Fruit fly (Drosophila melanogaster) whole organism, embryonic: ENCODE data around the gene CG32295.

Source experiments
- ATbp ChIP-seq: fragments of 200-800 bp; sonication (Bioruptor generic); optimal IDR thresholded peaks from 2 replicates; lab custom pipeline; 2017; ENCODE audit warnings: missing biosample characterization, mild to moderate bottlenecking, missing genetic modification characterization, missing genetic modification reagents
- Aef1 ChIP-seq: fragments of 200-800 bp; sonication (Bioruptor generic); IDR thresholded peaks from 3 replicates; pipeline ENCODE4 v1.3.6; 2022; ENCODE audit warnings: missing biosample characterization, missing genetic modification characterization
- Awh ChIP-seq: fragments of 200-800 bp; sonication (Bioruptor generic); IDR thresholded peaks from 2 replicates; pipeline ENCODE4, ENCODE4 v1.3.6; 2022; ENCODE audit warnings: missing biosample characterization, missing genetic modification characterization
- Blimp-1 ChIP-seq: fragments of 200-800 bp; sonication (Bioruptor generic); optimal IDR thresholded peaks from 3 replicates; lab custom pipeline; 2018; ENCODE audit warnings: missing biosample characterization, missing genetic modification characterization, mild to moderate bottlenecking, moderate library complexity, missing genetic modification reagents
- CG10267 ChIP-seq: fragments of 200-800 bp; sonication (Bioruptor generic); optimal IDR thresholded peaks from 2 replicates; lab custom pipeline; 2018; ENCODE audit warnings: missing biosample characterization, mild to moderate bottlenecking, missing genetic modification characterization, moderate library complexity
- CG10979 ChIP-seq: fragments of 200-800 bp; sonication (Bioruptor generic); optimal IDR thresholded peaks from 2 replicates; lab custom pipeline; 2018; ENCODE audit warnings: missing biosample characterization, mild to moderate bottlenecking, missing genetic modification characterization, moderate library complexity
- CG11696 ChIP-seq: fragments of 200-800 bp; sonication (Bioruptor generic); IDR thresholded peaks from 2 replicates; pipeline ENCODE4 v1.3.6; 2022; ENCODE audit warnings: missing biosample characterization, missing genetic modification characterization
- CG13775 ChIP-seq: fragments of 200-800 bp; sonication (Bioruptor generic); optimal IDR thresholded peaks from 3 replicates; lab custom pipeline; 2017; ENCODE audit warnings: missing biosample characterization, mild to moderate bottlenecking, missing genetic modification characterization
- CG14441 ChIP-seq: fragments of 200-800 bp; sonication (Bioruptor generic); IDR thresholded peaks from 2 replicates; pipeline ENCODE4 v1.3.6; 2022; ENCODE audit warnings: missing biosample characterization, missing genetic modification characterization
- CG15479 ChIP-seq: fragments of 200-800 bp; sonication (Bioruptor generic); optimal IDR thresholded peaks from 3 replicates; lab custom pipeline; 2019; ENCODE audit warnings: missing biosample characterization, mild to moderate bottlenecking, missing genetic modification characterization, moderate library complexity
- CG17568 ChIP-seq: fragments of 200-800 bp; sonication (Bioruptor generic); optimal IDR thresholded peaks from 2 replicates; lab custom pipeline; 2018; ENCODE audit warnings: missing biosample characterization, mild to moderate bottlenecking, missing genetic modification characterization, moderate library complexity
- CG2129 ChIP-seq: fragments of 200-800 bp; sonication (Bioruptor generic); IDR thresholded peaks from 2 replicates; pipeline ENCODE4 v1.3.6; 2022; ENCODE audit warnings: missing biosample characterization, missing genetic modification characterization; ENCODE audit not compliant: partially characterized antibody
- CG30431 ChIP-seq: fragments of 200-800 bp; sonication (Bioruptor generic); optimal IDR thresholded peaks from 2 replicates; lab custom pipeline; 2017; ENCODE audit warnings: missing biosample characterization, missing genetic modification characterization
- CG4617 ChIP-seq: fragments of 200-800 bp; sonication (Bioruptor generic); optimal IDR thresholded peaks from 3 replicates; lab custom pipeline; 2016; ENCODE audit warnings: missing biosample characterization, missing genetic modification characterization, borderline replicate concordance
- CG9215 ChIP-seq: fragments of 200-800 bp; sonication (Bioruptor generic); IDR thresholded peaks from 2 replicates; pipeline ENCODE4 v1.3.6; 2022; ENCODE audit warnings: missing biosample characterization, missing genetic modification characterization
- CrebB ChIP-seq: fragments of 200-800 bp; sonication (Bioruptor generic); optimal IDR thresholded peaks from 3 replicates; lab custom pipeline; 2018; ENCODE audit warnings: missing biosample characterization, mild to moderate bottlenecking, missing genetic modification characterization
- Dbx ChIP-seq: fragments of 200-800 bp; sonication (Bioruptor generic); IDR thresholded peaks from 3 replicates; pipeline ENCODE4 v1.3.6; 2022; ENCODE audit warnings: missing biosample characterization, missing genetic modification characterization
- Drgx ChIP-seq: fragments of 200-800 bp; sonication (Bioruptor generic); IDR thresholded peaks from 2 replicates; pipeline ENCODE4 v1.3.6; 2022; ENCODE audit warnings: missing biosample characterization, missing genetic modification characterization
- ERR ChIP-seq: fragments of 200-800 bp; sonication (Bioruptor generic); optimal IDR thresholded peaks from 2 replicates; lab custom pipeline; 2016; ENCODE audit warnings: missing biosample characterization, missing genetic modification characterization
- HLH3B ChIP-seq: fragments of 200-800 bp; sonication (Bioruptor generic); IDR thresholded peaks from 2 replicates; pipeline ENCODE4 v1.3.6; 2022; ENCODE audit warnings: missing biosample characterization, missing genetic modification characterization
- HLH4C ChIP-seq: fragments of 200-800 bp; sonication (Bioruptor generic); IDR thresholded peaks from 3 replicates; pipeline ENCODE4 v1.3.6; 2022; ENCODE audit warnings: missing biosample characterization, missing genetic modification characterization; ENCODE audit not compliant: partially characterized antibody
- Hr78 ChIP-seq, 2 experiments: fragments of 200-800 bp in 1 of 2; fragments of >200 bp in 1 of 2; sonication (Bioruptor generic) in 1 of 2; optimal IDR thresholded peaks; 2 replicates each; lab custom pipeline; 2017 to 2019; ENCODE audit warnings: missing biosample characterization in 2 of 2, missing genetic modification characterization in 2 of 2, mild to moderate bottlenecking in 1 of 2, moderate library complexity in 1 of 2
- Med ChIP-seq: fragments of 200-800 bp; sonication (Bioruptor generic); peaks from one replicate; lab custom pipeline; 2016; ENCODE audit warnings: missing biosample characterization, missing genetic modification characterization, mild to moderate bottlenecking, inconsistent platforms, moderate library complexity
- Oli ChIP-seq: fragments of 200-800 bp; sonication (Bioruptor generic); optimal IDR thresholded peaks from 2 replicates; lab custom pipeline; 2018; ENCODE audit warnings: missing biosample characterization, mild to moderate bottlenecking, missing genetic modification characterization, moderate library complexity
- Optix ChIP-seq: fragments of 200-800 bp; sonication (Bioruptor generic); IDR thresholded peaks from 3 replicates; pipeline ENCODE4 v1.3.6; 2022; ENCODE audit warnings: missing biosample characterization, missing genetic modification characterization
- Sin3A ChIP-seq: fragments of >200 bp; optimal IDR thresholded peaks from 2 replicates; lab custom pipeline; 2018
- Sox100B ChIP-seq: fragments of 200-800 bp; sonication (Bioruptor generic); optimal IDR thresholded peaks from 3 replicates; lab custom pipeline; 2018; ENCODE audit warnings: missing biosample characterization, mild to moderate bottlenecking, missing genetic modification characterization
- Spps ChIP-seq: fragments of 200-800 bp; sonication (Bioruptor generic); optimal IDR thresholded peaks from 2 replicates; lab custom pipeline; 2018; ENCODE audit warnings: missing biosample characterization, mild to moderate bottlenecking, missing genetic modification characterization
- Trl ChIP-seq, 3 experiments: fragments of >200 bp in 2 of 3; fragments of 200-800 bp in 1 of 3; sonication (Bioruptor generic) in 1 of 3; optimal IDR thresholded peaks; 2 replicates in 1 of 3; 3 replicates in 2 of 3; lab custom pipeline; 2016 to 2017; ENCODE audit warnings: missing biosample characterization in 1 of 3, missing genetic modification characterization in 1 of 3
- bab2 ChIP-seq: fragments of 200-800 bp; sonication (Bioruptor generic); optimal IDR thresholded peaks from 2 replicates; lab custom pipeline; 2016; ENCODE audit warnings: missing biosample characterization, missing genetic modification characterization
- bsh ChIP-seq, 2 experiments: fragments of 200-800 bp; sonication (Bioruptor generic); optimal IDR thresholded peaks; 2 replicates each; lab custom pipeline; 2017 to 2018; ENCODE audit warnings: mild to moderate bottlenecking in 2 of 2, missing biosample characterization in 2 of 2, missing genetic modification characterization in 2 of 2, moderate library complexity in 1 of 2
- chif ChIP-seq, 2 experiments: fragments of 200-800 bp; sonication (Bioruptor generic); optimal IDR thresholded peaks; 3 replicates each; lab custom pipeline; 2016; ENCODE audit warnings: missing biosample characterization in 2 of 2, missing genetic modification characterization in 2 of 2
- chn ChIP-seq: fragments of 200-800 bp; sonication (Bioruptor generic); optimal IDR thresholded peaks from 2 replicates; lab custom pipeline; 2016; ENCODE audit warnings: missing biosample characterization, missing genetic modification characterization
- ci ChIP-seq: fragments of 200-800 bp; sonication (Bioruptor generic); IDR thresholded peaks from 3 replicates; pipeline ENCODE4 v1.3.6; 2022; ENCODE audit warnings: missing biosample characterization, missing genetic modification characterization
- dimm ChIP-seq: fragments of 200-800 bp; sonication (Bioruptor generic); IDR thresholded peaks from 2 replicates; pipeline ENCODE4 v1.3.6; 2022; ENCODE audit warnings: missing biosample characterization, missing genetic modification characterization
- exex ChIP-seq: fragments of 200-800 bp; sonication (Bioruptor generic); optimal IDR thresholded peaks from 4 replicates; lab custom pipeline; 2018; ENCODE audit warnings: missing biosample characterization, mild to moderate bottlenecking, missing genetic modification characterization, moderate library complexity
- eyg ChIP-seq: fragments of 200-800 bp; sonication (Bioruptor generic); optimal IDR thresholded peaks from 3 replicates; lab custom pipeline; 2016; ENCODE audit warnings: missing biosample characterization, missing genetic modification characterization
- fru ChIP-seq: fragments of >200 bp; optimal IDR thresholded peaks from 2 replicates; lab custom pipeline; 2017
- her ChIP-seq: fragments of 200-800 bp; sonication (Bioruptor generic); optimal IDR thresholded peaks from 2 replicates; lab custom pipeline; 2016; ENCODE audit warnings: missing biosample characterization, missing genetic modification characterization
- jumu ChIP-seq: fragments of 200-800 bp; sonication (Bioruptor generic); optimal IDR thresholded peaks from 3 replicates; lab custom pipeline; 2016; ENCODE audit warnings: missing biosample characterization, missing genetic modification characterization
- mld ChIP-seq: fragments of 200-800 bp; sonication (Bioruptor generic); IDR thresholded peaks from 3 replicates; pipeline ENCODE4 v1.3.6; 2022; ENCODE audit warnings: missing biosample characterization, missing genetic modification characterization; ENCODE audit not compliant: partially characterized antibody
- org-1 ChIP-seq: fragments of 200-800 bp; sonication (Bioruptor generic); optimal IDR thresholded peaks from 2 replicates; lab custom pipeline; 2017; ENCODE audit warnings: missing biosample characterization, missing genetic modification characterization
- otp ChIP-seq: fragments of 200-800 bp; sonication (Bioruptor generic); IDR thresholded peaks from 3 replicates; pipeline ENCODE4, ENCODE4 v1.3.6; 2022; ENCODE audit warnings: missing biosample characterization, missing genetic modification characterization
- phol ChIP-seq: fragments of 200-800 bp; sonication (Bioruptor generic); optimal IDR thresholded peaks from 3 replicates; lab custom pipeline; 2018; ENCODE audit warnings: missing biosample characterization, mild to moderate bottlenecking, missing genetic modification characterization, moderate library complexity
- seq ChIP-seq: fragments of 200-800 bp; sonication (Bioruptor generic); IDR thresholded peaks from 2 replicates; pipeline ENCODE4 v1.3.6; 2022; ENCODE audit warnings: missing biosample characterization, missing genetic modification characterization
- tin ChIP-seq: fragments of 200-800 bp; sonication (Bioruptor generic); optimal IDR thresholded peaks from 3 replicates; lab custom pipeline; 2016; ENCODE audit warnings: missing biosample characterization, missing genetic modification characterization
- tx ChIP-seq: fragments of 200-800 bp; sonication (Bioruptor generic); optimal IDR thresholded peaks from 2 replicates; lab custom pipeline; 2016; ENCODE audit warnings: missing biosample characterization, missing genetic modification characterization
- z ChIP-seq: fragments of 200-800 bp; sonication (Bioruptor generic); IDR thresholded peaks from 3 replicates; pipeline ENCODE4 v1.3.6; 2022; ENCODE audit warnings: missing biosample characterization, missing genetic modification characterization

CG32295 gene

DNA sequence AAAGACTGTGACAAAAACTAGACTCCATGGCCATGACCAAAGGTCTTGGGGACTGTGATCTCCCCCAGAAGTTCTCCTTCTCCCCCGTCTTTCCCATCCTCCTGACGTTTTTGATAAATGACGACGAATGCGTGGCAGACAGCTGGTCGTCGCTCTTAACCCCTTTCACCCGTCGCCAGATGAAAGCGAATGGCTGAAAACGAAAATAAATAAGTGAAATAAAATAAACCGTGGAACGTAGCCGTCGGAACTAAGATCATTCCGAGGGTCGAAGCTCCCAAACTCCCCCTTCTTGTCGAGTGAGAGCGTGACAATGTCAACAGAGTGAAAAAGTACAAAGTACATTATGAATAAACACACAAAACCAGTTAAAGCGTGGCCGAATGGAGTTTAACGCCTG lies 19.1 kb upstream of the CG32295 start:
- TF ChIP-seq CrebB (no peak), ci (GFP tag; lab: Robert Waterston, UW) (peak; percentile 30; the same call in 1 of the 3 replicates), Oli (no peak), Blimp-1 (peak; percentile 90), jumu (no peak), Awh (0 out of 2 replicates have a peak, but pooled peaks have one; percentile 17), CG10267 (tag; lab: Kevin White, UChicago) (no peak), CG11696 (GFP tag; lab: Robert Waterston, UW) (no peak), HLH4C (GFP tag; lab: Robert Waterston, UW) (no peak), Optix (GFP tag; lab: Robert Waterston, UW) (no peak), ATbp (GFP tag; lab: Kevin White, UChicago) (peak; percentile 9), eyg (GFP tag; lab: Kevin White, UChicago) (no peak), Hr78 (GFP tag; optimal IDR thresholded peaks at IDR 0.05; lab: Kevin White, UChicago) (peak in 1 of 2 experiments; percentile 50)

DNA sequence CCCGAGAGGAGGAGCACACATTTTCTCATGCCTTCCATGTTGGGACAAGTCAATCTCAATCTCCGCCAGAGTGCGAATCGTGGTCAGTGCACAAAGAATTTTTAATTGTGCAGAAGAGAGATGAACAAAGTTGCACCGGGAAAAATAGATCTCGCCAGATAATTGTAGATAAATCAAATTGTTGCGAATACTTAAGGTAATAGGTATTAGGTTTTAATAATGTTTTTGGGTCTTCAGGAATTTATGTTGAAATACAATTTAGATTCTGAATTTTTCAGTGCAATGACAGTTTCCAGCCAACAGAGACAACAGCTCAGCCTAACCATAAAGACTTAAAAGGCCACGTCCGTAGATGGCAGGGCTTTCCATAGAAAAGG lies 18.3 kb upstream of the CG32295 start:
- TF ChIP-seq chif (GFP tag; optimal IDR thresholded peaks at IDR 0.05; lab: Kevin White, UChicago), result no peak
- 0 out of 2 replicates have a peak, but pooled peaks have one; percentile 6 for TF ChIP-seq Drgx
- no peak for TF ChIP-seq Dbx (GFP tag; lab: Robert Waterston, UW)

DNA sequence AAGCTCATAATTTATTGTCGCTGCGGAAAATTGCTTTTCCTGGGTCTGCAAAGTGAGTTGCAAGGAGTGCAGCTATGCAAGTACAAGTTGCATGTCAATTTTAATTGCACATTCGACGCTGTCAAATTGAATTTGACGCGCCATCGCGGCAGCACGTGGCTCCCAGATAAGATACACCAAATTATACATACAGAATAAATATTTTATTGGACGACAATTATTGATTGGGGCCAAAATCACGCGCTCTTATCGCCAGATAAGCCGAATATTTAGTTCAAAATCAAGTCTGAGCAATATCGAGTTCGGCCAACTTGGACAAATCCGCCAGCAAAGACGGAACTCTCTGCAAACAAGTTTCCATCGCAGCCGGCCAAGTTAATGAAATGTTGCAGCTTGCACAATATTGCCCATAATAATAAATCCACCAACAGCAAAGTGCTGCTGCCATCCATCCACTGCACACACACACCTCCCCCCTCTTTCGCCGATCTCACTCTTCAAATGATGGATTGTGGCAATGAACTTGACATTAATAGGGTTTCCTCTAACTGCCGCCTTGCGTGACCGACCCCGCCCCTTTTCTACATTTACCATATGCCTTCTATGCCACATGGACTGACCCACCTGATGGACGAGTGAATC lies 17.8 kb upstream of the CG32295 start:
- TF ChIP-seq CG17568, result no peak
- TF ChIP-seq exex (tag; lab: Kevin White, UChicago), result peak; percentile 77
- no peak for TF ChIP-seq CG15479 (GFP tag; lab: Kevin White, UChicago)
- TF ChIP-seq her, result no peak
- no peak for TF ChIP-seq CG4617 (GFP tag; lab: Kevin White, UChicago)
- no peak for TF ChIP-seq CG2129 (GFP tag; lab: Robert Waterston, UW)
- TF ChIP-seq dimm (GFP tag; lab: Robert Waterston, UW), result no peak
- no peak for TF ChIP-seq fru (lab: Kevin White, UChicago)
- TF ChIP-seq CG9215, result no peak
- TF ChIP-seq CG30431, result no peak
- TF ChIP-seq ERR (GFP tag; lab: Kevin White, UChicago), result no peak
- no peak for TF ChIP-seq chn
- TF ChIP-seq HLH3B (GFP tag; lab: Robert Waterston, UW), result no peak
- no peak for TF ChIP-seq tx (GFP tag; lab: Kevin White, UChicago)
- no peak for TF ChIP-seq tin (GFP tag; lab: Kevin White, UChicago)
- no peak for TF ChIP-seq CG14441 (GFP tag; lab: Robert Waterston, UW)
- no peak for TF ChIP-seq CG10979 (tag; lab: Kevin White, UChicago)
- no peak for TF ChIP-seq bsh (GFP tag; optimal IDR thresholded peaks at IDR 0.05; lab: Kevin White, UChicago)
- TF ChIP-seq CG13775 (GFP tag; lab: Kevin White, UChicago), result no peak
- no peak for TF ChIP-seq org-1 (GFP tag; lab: Kevin White, UChicago)
- TF ChIP-seq seq (GFP tag; lab: Robert Waterston, UW), result no peak
- TF ChIP-seq bab2, result no peak
- no peak for TF ChIP-seq mld (GFP tag; lab: Robert Waterston, UW)
- TF ChIP-seq z (GFP tag; lab: Robert Waterston, UW), result no peak
- TF ChIP-seq otp (GFP tag; lab: Robert Waterston, UW), result no peak
- no peak for TF ChIP-seq phol (tag; lab: Kevin White, UChicago)
- TF ChIP-seq Sin3A (lab: Kevin White, UChicago), result no peak
- no peak for TF ChIP-seq Aef1 (GFP tag; lab: Robert Waterston, UW)
- no peak for TF ChIP-seq Sox100B (GFP tag; lab: Kevin White, UChicago)
- TF ChIP-seq Spps (tag; lab: Kevin White, UChicago), result no peak
- TF ChIP-seq Trl (optimal IDR thresholded peaks at IDR 0.05; lab: Kevin White, UChicago), result no peak
- TF ChIP-seq Trl (GFP tag; optimal IDR thresholded peaks at IDR 0.05; lab: Kevin White, UChicago), result no peak
- TF ChIP-seq Med, result peak; percentile 18
